Worm (Caenorhabditis elegans): ENCODE data around the gene mrp-4.

DNA sequence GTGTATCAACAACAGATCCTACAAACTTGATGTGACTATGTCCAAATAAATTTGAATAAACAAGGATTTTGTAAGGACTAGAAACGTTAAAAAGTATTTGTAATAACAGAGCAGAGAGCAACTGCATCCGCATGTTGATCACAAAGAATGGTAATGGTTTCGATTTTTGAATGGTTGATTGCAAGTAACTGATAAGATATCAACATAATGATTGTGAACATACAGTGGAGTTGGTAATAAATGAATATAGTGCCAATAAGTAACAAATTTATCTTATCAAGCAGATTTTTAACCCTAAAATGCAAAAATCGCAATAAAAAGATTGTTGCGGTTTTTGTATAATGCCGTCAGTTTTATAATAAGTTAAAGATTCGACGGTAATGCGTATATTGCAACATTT lies 40.9 kb downstream of the mrp-4 start, which contains the start of gene ugt-23:
- TF ChIP-seq blmp-1 (tag; optimal IDR thresholded peaks at IDR 0.05): no peak
- TF ChIP-seq nhr-28 (tag; optimal IDR thresholded peaks at IDR 0.05): no peak
- TF ChIP-seq lin-32 (GFP tag; optimal IDR thresholded peaks at IDR 0.05): no peak
- TF ChIP-seq pha-4 (tag; optimal IDR thresholded peaks at IDR 0.05): no peak
- TF ChIP-seq nhr-76 (tag; optimal IDR thresholded peaks at IDR 0.05): no peak
- TF ChIP-seq unc-39 (tag; optimal IDR thresholded peaks at IDR 0.05): no peak
- TF ChIP-seq lin-13 (tag; optimal IDR thresholded peaks at IDR 0.05): no peak
- TF ChIP-seq elt-3 (tag; optimal IDR thresholded peaks at IDR 0.05): no peak
- TF ChIP-seq snpc-4 (tag; optimal IDR thresholded peaks at IDR 0.05): no peak

Measured in whole organism, mixed stage, embryonic.